Worm (Caenorhabditis elegans) whole organism, L4 larva: ENCODE data around the gene nuo-1.

Experiments
- D1046.2 ChIP-seq: fragments of 200-800 bp; sonication (Bioruptor generic); IDR thresholded peaks from 2 replicates; pipeline ENCODE4 v1.3.6; 2022; ENCODE audit warnings: missing genetic modification characterization, missing compliant biosample characterization
- F10B5.3 ChIP-seq: sonication (generic microtip); optimal IDR thresholded peaks from 2 replicates; lab custom pipeline; 2016; ENCODE audit warnings: mild to moderate bottlenecking, missing genetic modification characterization, missing compliant biosample characterization
- F49E8.2 ChIP-seq: sonication (generic microtip); optimal IDR thresholded peaks from 2 replicates; lab custom pipeline; 2016; ENCODE audit warnings: missing compliant biosample characterization, mild to moderate bottlenecking, missing genetic modification characterization, borderline replicate concordance
- T20F7.1 ChIP-seq: fragments of 200-800 bp; sonication (Bioruptor generic); optimal IDR thresholded peaks from 2 replicates; lab custom pipeline; 2018; ENCODE audit warnings: mild to moderate bottlenecking, missing genetic modification characterization, missing compliant biosample characterization
- T26A8.4 ChIP-seq: fragments of 200-800 bp; sonication (Bioruptor generic); IDR thresholded peaks from 2 replicates; pipeline ENCODE4 v1.3.6; 2022; ENCODE audit warnings: missing genetic modification characterization, missing compliant biosample characterization
- Y105C5A.15 ChIP-seq: fragments of 200-800 bp; sonication (Bioruptor generic); IDR thresholded peaks from 2 replicates; pipeline ENCODE4 v1.3.6; 2022; ENCODE audit warnings: missing genetic modification characterization, missing compliant biosample characterization
- Y48G9A.11 ChIP-seq: fragments of 200-800 bp; sonication (Bioruptor generic); IDR thresholded peaks from 2 replicates; pipeline ENCODE4 v1.3.6; 2022; ENCODE audit warnings: missing genetic modification reagents, missing genetic modification characterization, missing compliant biosample characterization
- ZK546.5 ChIP-seq, 2 experiments: sonication (generic microtip); optimal IDR thresholded peaks; 2 replicates each; lab custom pipeline; 2017; ENCODE audit warnings: missing biosample characterization in 2 of 2, missing genetic modification characterization in 2 of 2
- aha-1 ChIP-seq: fragments of 150-350 bp; peaks from one replicate; lab custom pipeline; 2014; ENCODE audit warnings: missing biosample characterization, missing genetic modification characterization
- ama-1 ChIP-seq: fragments of 150-350 bp; optimal IDR thresholded peaks from 2 replicates; lab custom pipeline; 2014; ENCODE audit warnings: inconsistent platforms, mixed read lengths
- ceh-20 ChIP-seq: fragments of 200-800 bp; sonication (Bioruptor generic); IDR thresholded peaks from 2 replicates; pipeline ENCODE4 v1.3.6; 2022; ENCODE audit warnings: missing genetic modification reagents, missing genetic modification characterization, missing compliant biosample characterization
- ceh-32 ChIP-seq: sonication (generic microtip); optimal IDR thresholded peaks from 2 replicates; lab custom pipeline; 2016; ENCODE audit warnings: mild to moderate bottlenecking, missing genetic modification characterization, missing compliant biosample characterization; ENCODE audit not compliant: poor library complexity
- ceh-82 ChIP-seq: sonication (generic microtip); optimal IDR thresholded peaks from 2 replicates; lab custom pipeline; 2017; ENCODE audit warnings: missing biosample characterization, missing genetic modification characterization
- ces-1 ChIP-seq: fragments of 150-350 bp; sonication (generic microtip); optimal IDR thresholded peaks from 4 replicates; lab custom pipeline; 2014; ENCODE audit warnings: missing biosample characterization, missing genetic modification reagents, missing genetic modification characterization
- daf-16 ChIP-seq, 3 experiments: sonication (generic microtip); optimal IDR thresholded peaks; 2 replicates each; lab custom pipeline; 2016 to 2017; ENCODE audit warnings: missing genetic modification characterization in 3 of 3, missing genetic modification reagents in 3 of 3, mild to moderate bottlenecking in 2 of 3, missing compliant biosample characterization in 2 of 3, missing biosample characterization in 1 of 3, moderate library complexity in 1 of 3
- daf-8 ChIP-seq: fragments of 200-800 bp; sonication (Bioruptor generic); IDR thresholded peaks from 2 replicates; pipeline ENCODE4 v1.3.6; 2022; ENCODE audit warnings: missing genetic modification characterization, missing compliant biosample characterization
- dmd-6 ChIP-seq: fragments of 200-800 bp; sonication (Bioruptor generic); IDR thresholded peaks from 2 replicates; pipeline ENCODE4 v1.3.6; 2022; ENCODE audit warnings: missing genetic modification reagents, missing genetic modification characterization, missing compliant biosample characterization
- dpl-1 ChIP-seq: fragments of 150-350 bp; optimal IDR thresholded peaks from 2 replicates; lab custom pipeline; 2014; ENCODE audit warnings: missing biosample characterization, missing genetic modification reagents, missing genetic modification characterization
- duxl-1 ChIP-seq: sonication (generic microtip); optimal IDR thresholded peaks from 2 replicates; lab custom pipeline; 2016; ENCODE audit warnings: mild to moderate bottlenecking, missing genetic modification characterization, moderate library complexity, missing compliant biosample characterization; ENCODE audit not compliant: poor library complexity
- egl-43 ChIP-seq: fragments of 200-800 bp; sonication (Bioruptor generic); IDR thresholded peaks from 2 replicates; pipeline ENCODE4 v1.3.6; 2022; ENCODE audit warnings: missing genetic modification reagents, missing genetic modification characterization, missing compliant biosample characterization
- gei-8 ChIP-seq: fragments of 200-800 bp; sonication (Bioruptor generic); optimal IDR thresholded peaks from 2 replicates; lab custom pipeline; 2018; ENCODE audit warnings: mild to moderate bottlenecking, missing genetic modification characterization, missing compliant biosample characterization
- hif-1 ChIP-seq, 2 experiments: sonication (generic microtip); optimal IDR thresholded peaks; 2 replicates each; lab custom pipeline; 2016 to 2017; ENCODE audit warnings: missing compliant biosample characterization in 2 of 2, missing genetic modification characterization in 2 of 2, missing genetic modification reagents in 2 of 2, missing genotype in 2 of 2, mild to moderate bottlenecking in 1 of 2
- hlh-11 ChIP-seq: fragments of 200-800 bp; sonication (Bioruptor generic); optimal IDR thresholded peaks from 2 replicates; lab custom pipeline; 2018; ENCODE audit warnings: mild to moderate bottlenecking, missing genetic modification characterization, missing compliant biosample characterization
- hlh-30 ChIP-seq: sonication (generic microtip); optimal IDR thresholded peaks from 2 replicates; lab custom pipeline; 2017; ENCODE audit warnings: antibody characterized with exemption, mild to moderate bottlenecking, missing genetic modification characterization, missing compliant biosample characterization; ENCODE audit not compliant: insufficient read depth
- hmg-1.1 ChIP-seq: fragments of 200-800 bp; sonication (Bioruptor generic); IDR thresholded peaks from 2 replicates; pipeline ENCODE4 v1.3.6; 2022; ENCODE audit warnings: missing genetic modification reagents, missing genetic modification characterization, missing compliant biosample characterization
- jun-1 ChIP-seq: fragments of 150-350 bp; optimal IDR thresholded peaks from 2 replicates; lab custom pipeline; 2014; ENCODE audit warnings: missing biosample characterization, missing genetic modification reagents, missing genetic modification characterization
- lin-13 ChIP-seq: fragments of 150-350 bp; optimal IDR thresholded peaks from 2 replicates; lab custom pipeline; 2014; ENCODE audit warnings: missing biosample characterization, missing genetic modification reagents, missing genetic modification characterization
- lin-29 ChIP-seq: fragments of 200-800 bp; sonication (Bioruptor generic); IDR thresholded peaks from 2 replicates; pipeline ENCODE4 v1.3.6; 2022; ENCODE audit warnings: missing genetic modification reagents, missing genetic modification characterization, missing compliant biosample characterization
- lin-38 ChIP-seq: fragments of 200-800 bp; sonication (Bioruptor generic); IDR thresholded peaks from 2 replicates; pipeline ENCODE4 v1.3.6; 2022; ENCODE audit warnings: missing genetic modification reagents, missing genetic modification characterization, missing compliant biosample characterization
- lin-39 ChIP-seq: fragments of 150-350 bp; optimal IDR thresholded peaks from 2 replicates; lab custom pipeline; 2014; ENCODE audit warnings: missing biosample characterization, missing genetic modification reagents, missing genetic modification characterization
- lir-3 ChIP-seq: sonication (generic microtip); optimal IDR thresholded peaks from 2 replicates; lab custom pipeline; 2016; ENCODE audit warnings: mild to moderate bottlenecking, missing genetic modification characterization, missing compliant biosample characterization
- lsy-2 ChIP-seq, 2 experiments: fragments of 150-350 bp in 1 of 2; sonication (generic microtip) in 1 of 2; optimal IDR thresholded peaks; 2 replicates each; lab custom pipeline; 2014 to 2017; ENCODE audit warnings: missing biosample characterization in 2 of 2, missing genetic modification characterization in 2 of 2
- madf-9 ChIP-seq: fragments of 200-800 bp; sonication (Bioruptor generic); conservative IDR thresholded peaks from 2 replicates; pipeline ENCODE4 v1.3.6; 2022; ENCODE audit warnings: missing genetic modification reagents, missing genetic modification characterization, missing compliant biosample characterization
- mdl-1 ChIP-seq, 2 experiments: fragments of 150-350 bp in 1 of 2; sonication (generic microtip) in 1 of 2; optimal IDR thresholded peaks; 2 replicates each; lab custom pipeline; 2014 to 2017; ENCODE audit warnings: missing biosample characterization in 2 of 2, missing genetic modification characterization in 2 of 2
- mep-1 ChIP-seq: fragments of 150-350 bp; sonication (generic microtip); optimal IDR thresholded peaks from 3 replicates; lab custom pipeline; 2014; ENCODE audit warnings: missing biosample characterization, missing genetic modification characterization
- mes-2 ChIP-seq: sonication (generic microtip); optimal IDR thresholded peaks from 2 replicates; lab custom pipeline; 2016; ENCODE audit warnings: missing genotype, mild to moderate bottlenecking, missing genetic modification characterization, missing compliant biosample characterization; ENCODE audit not compliant: poor library complexity, severe bottlenecking
- nhr-102 ChIP-seq: sonication (generic microtip); optimal IDR thresholded peaks from 2 replicates; lab custom pipeline; 2016; ENCODE audit warnings: mild to moderate bottlenecking, missing genetic modification characterization, moderate library complexity, missing compliant biosample characterization
- nhr-11 ChIP-seq: fragments of 150-350 bp; optimal IDR thresholded peaks from 2 replicates; lab custom pipeline; 2014; ENCODE audit warnings: missing biosample characterization, missing genetic modification characterization
- nhr-111 ChIP-seq: fragments of 200-800 bp; sonication (Bioruptor generic); optimal IDR thresholded peaks from 2 replicates; lab custom pipeline; 2018; ENCODE audit warnings: mild to moderate bottlenecking, missing genetic modification characterization, missing compliant biosample characterization
- nhr-6 ChIP-seq: fragments of 150-350 bp; optimal IDR thresholded peaks from 2 replicates; lab custom pipeline; 2014; ENCODE audit warnings: missing biosample characterization, missing genetic modification characterization
- nhr-77 ChIP-seq: fragments of 150-350 bp; optimal IDR thresholded peaks from 2 replicates; lab custom pipeline; 2014; ENCODE audit warnings: missing biosample characterization, missing genetic modification characterization
- php-3 ChIP-seq: fragments of 200-800 bp; sonication (Bioruptor generic); IDR thresholded peaks from 2 replicates; pipeline ENCODE4 v1.3.6; 2022; ENCODE audit warnings: missing genetic modification reagents, missing genetic modification characterization, missing compliant biosample characterization
- rbr-2 ChIP-seq: sonication (generic microtip); optimal IDR thresholded peaks from 2 replicates; lab custom pipeline; 2016; ENCODE audit warnings: missing genotype, missing genetic modification characterization, missing compliant biosample characterization
- skn-1 ChIP-seq: fragments of 150-350 bp; optimal IDR thresholded peaks from 2 replicates; lab custom pipeline; 2014; ENCODE audit warnings: missing biosample characterization, missing genetic modification characterization
- snpc-4 ChIP-seq: fragments of 150-350 bp; optimal IDR thresholded peaks from 2 replicates; lab custom pipeline; 2014; ENCODE audit warnings: missing biosample characterization, missing genetic modification characterization
- spr-1 ChIP-seq: sonication (generic microtip); optimal IDR thresholded peaks from 2 replicates; lab custom pipeline; 2016; ENCODE audit warnings: mild to moderate bottlenecking, missing genetic modification characterization, missing compliant biosample characterization
- unc-62 ChIP-seq, 3 experiments: fragments of 150-350 bp in 1 of 3; sonication (generic microtip); optimal IDR thresholded peaks in 2 of 3; peaks in 1 of 3; 1 replicate in 1 of 3; 2 replicates in 2 of 3; lab custom pipeline; 2014 to 2017; ENCODE audit warnings: missing biosample characterization in 3 of 3, missing genetic modification characterization in 3 of 3, missing genetic modification reagents in 3 of 3, missing genotype in 1 of 3
- zip-11 ChIP-seq: fragments of 200-800 bp; sonication (Bioruptor generic); IDR thresholded peaks from 2 replicates; pipeline ENCODE4 v1.3.6; 2022; ENCODE audit warnings: missing genetic modification characterization, missing compliant biosample characterization
- ztf-11 ChIP-seq: fragments of 150-350 bp; optimal IDR thresholded peaks from 2 replicates; lab custom pipeline; 2014; ENCODE audit warnings: missing biosample characterization, missing genetic modification characterization

nuo-1 gene

DNA sequence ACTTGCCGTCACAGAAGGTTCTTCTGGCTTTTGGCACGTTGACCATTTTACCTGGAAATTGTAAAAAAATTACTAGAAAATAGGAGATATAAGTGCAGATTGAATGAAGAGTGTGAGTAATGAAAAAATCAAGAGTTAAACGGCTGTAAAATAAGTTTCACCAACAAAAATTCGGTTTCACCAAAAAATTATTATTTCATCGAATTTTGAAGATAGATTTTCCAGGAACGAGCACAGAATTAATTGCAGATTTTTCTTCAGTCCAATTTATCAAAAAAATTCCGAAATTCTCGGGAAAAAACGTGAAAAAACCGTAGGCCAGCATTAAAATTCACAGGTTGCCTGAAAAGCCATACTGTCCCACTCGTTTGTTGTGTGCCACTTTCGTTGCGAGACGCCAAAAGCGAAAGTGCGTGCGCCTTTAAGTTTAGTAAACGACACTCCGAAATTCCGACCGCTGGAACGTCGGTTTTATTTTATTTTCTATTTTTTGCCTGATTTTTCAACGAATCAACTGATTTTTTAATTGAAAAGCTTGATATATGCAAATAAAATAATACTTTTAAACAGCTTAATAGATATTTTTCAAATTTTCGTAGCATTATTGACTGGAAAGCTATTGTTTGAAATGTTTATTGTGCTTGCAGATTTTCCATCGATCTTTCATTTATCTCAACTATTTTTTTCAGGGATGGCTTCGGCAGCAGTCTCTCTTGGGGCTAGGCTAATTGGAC, at the start of gene nuo-1, which contains the start of gene rpl-36.A:
Gene nuo-1, plus strand, starts transcription at position 684 of the 734 bp plus-strand sequence.
Gene rpl-36.A, minus strand, starts transcription at position 51 of the 734 bp plus-strand sequence.
- TF ChIP-seq hlh-30 (tag; lab: Kevin White, UChicago) (peak; percentile 76), ceh-20 (GFP tag; lab: Robert Waterston, UW) (peak; percentile 43; the same call in 1 of the 2 replicates), ces-1 (GFP tag; lab: Kevin White, UChicago) (no peak), nhr-6 (tag; lab: Kevin White, UChicago) (peak; percentile 81), Y105C5A.15 (GFP tag; lab: Robert Waterston, UW) (no peak), egl-43 (GFP tag; lab: Robert Waterston, UW) (no peak), aha-1 (tag; lab: Kevin White, UChicago) (peak; percentile 58), php-3 (GFP tag; lab: Robert Waterston, UW) (no peak), Y48G9A.11 (peak; percentile 83), lin-39 (tag; lab: Kevin White, UChicago) (no peak), daf-8 (no peak), lin-38 (GFP tag; lab: Robert Waterston, UW) (peak; percentile 78), ceh-32 (tag; lab: Kevin White, UChicago) (no peak), daf-16 (GFP tag; optimal IDR thresholded peaks at IDR 0.05; lab: Kevin White, UChicago) (no peak), daf-16 (tag; optimal IDR thresholded peaks at IDR 0.05; lab: Kevin White, UChicago) (peak; percentile 41), nhr-111 (no peak), hif-1 (tag; optimal IDR thresholded peaks at IDR 0.05; lab: Kevin White, UChicago) (peak in 1 of 2 experiments; percentile 74), spr-1 (tag; lab: Kevin White, UChicago) (peak; percentile 20), ZK546.5 (tag; optimal IDR thresholded peaks at IDR 0.05; lab: Kevin White, UChicago) (peak in 1 of 2 experiments; percentile 6), dpl-1 (peak; percentile 83), nhr-102 (peak; percentile 22), F49E8.2 (tag; lab: Kevin White, UChicago) (no peak), nhr-11 (peak; percentile 67), F10B5.3 (no peak), duxl-1 (peak; percentile 33), mep-1 (tag; lab: Kevin White, UChicago) (peak; percentile 85), D1046.2 (GFP tag; lab: Robert Waterston, UW) (peak; percentile 98), snpc-4 (tag; lab: Kevin White, UChicago) (no peak), zip-11 (GFP tag; lab: Robert Waterston, UW) (no peak), rbr-2 (tag; lab: Kevin White, UChicago) (peak; percentile 57), ceh-82 (tag; lab: Kevin White, UChicago) (no peak), lir-3 (tag; lab: Kevin White, UChicago) (no peak), ama-1 (lab: Kevin White, UChicago) (peak; percentile 56), gei-8 (no peak), hlh-11 (tag; lab: Kevin White, UChicago) (peak; percentile 80), skn-1 (tag; lab: Kevin White, UChicago) (no peak), nhr-77 (tag; lab: Kevin White, UChicago) (peak; percentile 86), dmd-6 (GFP tag; lab: Robert Waterston, UW) (peak; percentile 49), unc-62 (GFP tag; optimal IDR thresholded peaks at IDR 0.05 in 1 of 2; lab: Kevin White, UChicago) (peak in 1 of 2 experiments; percentile 50), unc-62 (tag; optimal IDR thresholded peaks at IDR 0.05; lab: Kevin White, UChicago) (no peak), ztf-11 (tag; lab: Kevin White, UChicago) (no peak), hmg-1.1 (GFP tag; lab: Robert Waterston, UW) (peak; percentile 72), madf-9 (GFP tag; lab: Robert Waterston, UW) (no peak), lsy-2 (tag; optimal IDR thresholded peaks at IDR 0.05; lab: Kevin White, UChicago) (peak; percentile 91 to 99), T26A8.4 (GFP tag; lab: Robert Waterston, UW) (no peak), T20F7.1 (GFP tag; lab: Kevin White, UChicago) (peak; percentile 96), jun-1 (tag; lab: Kevin White, UChicago) (no peak), mdl-1 (tag; optimal IDR thresholded peaks at IDR 0.05; lab: Kevin White, UChicago) (peak in 1 of 2 experiments; percentile 27), lin-29 (GFP tag; lab: Robert Waterston, UW) (no peak), mes-2 (tag; lab: Kevin White, UChicago) (peak; percentile 86), lin-13 (GFP tag; lab: Kevin White, UChicago) (peak; percentile 54)
